Fruit fly (Drosophila melanogaster) whole organism, pupa: ENCODE data around the gene ppk30.

Source experiments
- CG10348 ChIP-seq: fragments of 200-800 bp; sonication (Bioruptor generic); IDR thresholded peaks from 2 replicates; pipeline ENCODE4 v1.3.6; 2022; ENCODE audit warnings: missing biosample characterization, missing genetic modification characterization
- CG12605 ChIP-seq: fragments of 200-800 bp; sonication (Bioruptor generic); IDR thresholded peaks from 2 replicates; pipeline ENCODE4 v1.3.6; 2022; ENCODE audit warnings: missing biosample characterization, missing genetic modification characterization
- CG13204 ChIP-seq: fragments of 200-800 bp; sonication (Bioruptor generic); optimal IDR thresholded peaks from 2 replicates; lab custom pipeline; 2018; ENCODE audit warnings: missing biosample characterization, mild to moderate bottlenecking, missing genetic modification characterization, moderate library complexity
- CG15710 ChIP-seq: fragments of 200-800 bp; sonication (Bioruptor generic); optimal IDR thresholded peaks from 2 replicates; lab custom pipeline; 2018; ENCODE audit warnings: missing biosample characterization, mild to moderate bottlenecking, missing genetic modification characterization, moderate library complexity
- CG17806 ChIP-seq: fragments of 200-800 bp; sonication (Bioruptor generic); optimal IDR thresholded peaks from 2 replicates; lab custom pipeline; 2018; ENCODE audit warnings: missing biosample characterization, mild to moderate bottlenecking, missing genetic modification characterization, moderate library complexity
- CG32121 ChIP-seq: fragments of 200-800 bp; sonication (Bioruptor generic); IDR thresholded peaks from 2 replicates; pipeline ENCODE4 v1.3.6; 2022; ENCODE audit warnings: missing biosample characterization, missing genetic modification characterization
- CG34367 ChIP-seq: fragments of 200-800 bp; sonication (Bioruptor generic); optimal IDR thresholded peaks from 2 replicates; lab custom pipeline; 2018; ENCODE audit warnings: missing biosample characterization, mild to moderate bottlenecking, missing genetic modification characterization
- CG4496 ChIP-seq: fragments of 200-800 bp; sonication (Bioruptor generic); IDR thresholded peaks from 3 replicates; pipeline ENCODE4 v1.3.6; 2022; ENCODE audit warnings: missing biosample characterization, missing genetic modification characterization
- CG8301 ChIP-seq: fragments of 200-800 bp; sonication (Bioruptor generic); optimal IDR thresholded peaks from 2 replicates; lab custom pipeline; 2018; ENCODE audit warnings: missing biosample characterization, mild to moderate bottlenecking, missing genetic modification characterization
- EcR ChIP-seq: fragments of 200-800 bp; sonication (Bioruptor generic); optimal IDR thresholded peaks from 3 replicates; lab custom pipeline; 2019; ENCODE audit warnings: missing biosample characterization, missing genetic modification characterization, mild to moderate bottlenecking, moderate library complexity, missing genetic modification reagents
- Ets98B ChIP-seq: fragments of 200-800 bp; sonication (Bioruptor generic); IDR thresholded peaks from 2 replicates; pipeline ENCODE4 v1.3.6; 2022; ENCODE audit warnings: missing biosample characterization, missing genetic modification characterization
- Snoo ChIP-seq: fragments of 200-800 bp; sonication (Bioruptor generic); optimal IDR thresholded peaks from 3 replicates; lab custom pipeline; 2017; ENCODE audit warnings: missing biosample characterization, mild to moderate bottlenecking, missing genetic modification characterization, inconsistent platforms

- no peak for TF ChIP-seq CG15710
- no peak for TF ChIP-seq Ets98B (GFP tag; lab: Robert Waterston, UW)
- no peak for TF ChIP-seq CG12605 (GFP tag; lab: Robert Waterston, UW)
- TF ChIP-seq CG4496 = no peak
- no peak for TF ChIP-seq CG10348 (GFP tag; lab: Robert Waterston, UW)
- no peak for TF ChIP-seq CG8301
- no peak for TF ChIP-seq Snoo (tag; lab: Kevin White, UChicago)
- no peak for TF ChIP-seq CG34367 (tag; lab: Kevin White, UChicago)
- no peak for TF ChIP-seq CG13204 (GFP tag; lab: Kevin White, UChicago)
- no peak for TF ChIP-seq CG32121 (GFP tag; lab: Robert Waterston, UW)
- TF ChIP-seq EcR (GFP tag; lab: Kevin White, UChicago) = no peak
- no peak for TF ChIP-seq CG17806
Observed at dm6 chr3R:29686698-29687097, 17.7 kb downstream of the ppk30 start.
